Worm (Caenorhabditis elegans) whole organism, young adult: Measurements from ENCODE around the gene C47E12.10.

Experiments
- F52B5.7 ChIP-seq: sonication (generic microtip); optimal IDR thresholded peaks from 2 replicates; lab custom pipeline; 2016; ENCODE audit warnings: mild to moderate bottlenecking, missing genetic modification characterization, missing compliant biosample characterization
- Y67H2A.10 ChIP-seq: fragments of 200-800 bp; sonication (Bioruptor generic); conservative IDR thresholded peaks from 2 replicates; pipeline ENCODE4 v1.3.6; 2022; ENCODE audit warnings: missing genetic modification reagents, missing genetic modification characterization, missing compliant biosample characterization
- fkh-3 ChIP-seq: sonication (generic microtip); optimal IDR thresholded peaks from 2 replicates; lab custom pipeline; 2016; ENCODE audit warnings: mild to moderate bottlenecking, missing genetic modification characterization, missing compliant biosample characterization
- madf-8 ChIP-seq: fragments of 200-800 bp; sonication (Bioruptor generic); conservative IDR thresholded peaks from 2 replicates; pipeline ENCODE4 v1.3.6; 2022; ENCODE audit warnings: missing genetic modification reagents, missing genetic modification characterization, missing compliant biosample characterization
- mel-28 ChIP-seq: sonication (generic microtip); optimal IDR thresholded peaks from 2 replicates; lab custom pipeline; 2016; ENCODE audit warnings: borderline replicate concordance, mild to moderate bottlenecking, missing genetic modification characterization, missing compliant biosample characterization
- mes-4 ChIP-seq: sonication (generic microtip); optimal IDR thresholded peaks from 2 replicates; lab custom pipeline; 2016; ENCODE audit warnings: missing genotype, missing genetic modification characterization, missing compliant biosample characterization
- nhr-179 ChIP-seq: sonication (generic microtip); optimal IDR thresholded peaks from 2 replicates; lab custom pipeline; 2016; ENCODE audit warnings: mild to moderate bottlenecking, missing genetic modification characterization, missing compliant biosample characterization
- nhr-90 ChIP-seq: sonication (generic microtip); optimal IDR thresholded peaks from 2 replicates; lab custom pipeline; 2016; ENCODE audit warnings: missing genotype, mild to moderate bottlenecking, missing genetic modification characterization, missing compliant biosample characterization
- unc-62 ChIP-seq: fragments of 150-350 bp; optimal IDR thresholded peaks from 2 replicates; lab custom pipeline; 2014; ENCODE audit warnings: missing biosample characterization, missing genetic modification reagents, missing genetic modification characterization

DNA sequence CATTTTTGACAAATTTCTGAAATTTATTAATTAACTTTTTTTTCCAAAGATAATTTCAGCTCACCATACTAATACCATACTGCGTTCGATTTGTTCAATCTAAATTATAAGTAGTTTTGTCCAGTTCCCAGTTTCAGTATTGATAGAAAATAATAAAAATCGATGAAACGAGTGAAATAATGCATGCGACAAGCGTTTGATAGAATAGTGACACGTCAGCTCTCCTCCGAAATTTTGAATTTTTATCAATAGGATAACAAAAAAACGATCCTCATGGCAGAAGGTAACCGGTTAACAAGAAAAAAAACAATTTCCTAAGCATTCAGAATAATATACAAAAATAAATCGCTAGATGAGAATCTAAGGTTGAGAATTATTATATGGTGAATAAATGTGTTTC, 29.1 kb downstream of the C47E12.10 start, which contains the start of gene C47E12.3:
- TF ChIP-seq madf-8, result no peak
- TF ChIP-seq nhr-179, result no peak
- no peak for TF ChIP-seq unc-62 (GFP tag; lab: Kevin White, UChicago)
- no peak for TF ChIP-seq fkh-3 (tag; lab: Kevin White, UChicago)
- no peak for TF ChIP-seq nhr-90 (tag; lab: Kevin White, UChicago)
- no peak for TF ChIP-seq mel-28 (tag; lab: Kevin White, UChicago)
- no peak for TF ChIP-seq Y67H2A.10 (GFP tag; lab: Robert Waterston, UW)
- no peak for TF ChIP-seq F52B5.7
- no peak for TF ChIP-seq mes-4 (tag; lab: Kevin White, UChicago)
